Worm (Caenorhabditis elegans) whole organism, young adult: ENCODE data around the gene T27E7.9.

Experiments used
- B0019.2 ChIP-seq: fragments of 200-800 bp; sonication (Bioruptor generic); conservative IDR thresholded peaks from 2 replicates; pipeline ENCODE4 v1.3.6; 2022; ENCODE audit warnings: missing genetic modification reagents, missing genetic modification characterization, missing compliant biosample characterization
- D2030.7 ChIP-seq: fragments of 200-800 bp; sonication (Bioruptor generic); IDR thresholded peaks from 2 replicates; pipeline ENCODE4 v1.3.6; 2022; ENCODE audit warnings: missing genetic modification reagents, missing genetic modification characterization, missing compliant biosample characterization
- F33H1.4 ChIP-seq: fragments of 200-800 bp; sonication (Bioruptor generic); IDR thresholded peaks from 2 replicates; pipeline ENCODE4 v1.3.6; 2022; ENCODE audit warnings: missing genetic modification reagents, missing genetic modification characterization, missing compliant biosample characterization
- F52B5.7 ChIP-seq: sonication (generic microtip); optimal IDR thresholded peaks from 2 replicates; lab custom pipeline; 2016; ENCODE audit warnings: mild to moderate bottlenecking, missing genetic modification characterization, missing compliant biosample characterization
- F57C9.4 ChIP-seq: sonication (generic microtip); optimal IDR thresholded peaks from 2 replicates; lab custom pipeline; 2017; ENCODE audit warnings: mild to moderate bottlenecking, missing genetic modification characterization, missing compliant biosample characterization
- T26A5.8 ChIP-seq: sonication (generic microtip); optimal IDR thresholded peaks from 2 replicates; lab custom pipeline; 2016; ENCODE audit warnings: missing genetic modification characterization, missing compliant biosample characterization
- Y79H2A.3 ChIP-seq: fragments of 200-800 bp; sonication (Bioruptor generic); conservative IDR thresholded peaks from 2 replicates; pipeline ENCODE4 v1.3.6; 2022; ENCODE audit warnings: missing genetic modification reagents, missing genetic modification characterization, missing compliant biosample characterization
- Y95B8A.8 ChIP-seq: fragments of 200-800 bp; sonication (Bioruptor generic); IDR thresholded peaks from 2 replicates; pipeline ENCODE4 v1.3.6; 2022; ENCODE audit warnings: missing genetic modification reagents, missing genetic modification characterization, missing compliant biosample characterization
- ZK185.1 ChIP-seq: sonication (generic microtip); optimal IDR thresholded peaks from 2 replicates; lab custom pipeline; 2016; ENCODE audit warnings: mild to moderate bottlenecking, missing genetic modification characterization, missing compliant biosample characterization; ENCODE audit not compliant: poor library complexity, severe bottlenecking
- ama-1 ChIP-seq, 3 experiments: fragments of 150-350 bp in 1 of 3; sonication (generic microtip) in 2 of 3; optimal IDR thresholded peaks; 2 replicates each; lab custom pipeline; 2014 to 2018; ENCODE audit warnings: missing biosample characterization in 2 of 3, missing genetic modification characterization in 2 of 3, missing genetic modification reagents in 2 of 3
- aptf-3 ChIP-seq: fragments of 200-800 bp; sonication (Bioruptor generic); IDR thresholded peaks from 2 replicates; pipeline ENCODE4 v1.3.6; 2022; ENCODE audit warnings: missing genetic modification characterization, missing compliant biosample characterization
- attf-6 ChIP-seq: fragments of 200-800 bp; sonication (Bioruptor generic); IDR thresholded peaks from 2 replicates; pipeline ENCODE4 v1.3.6; 2022; ENCODE audit warnings: missing genetic modification reagents, missing genetic modification characterization, missing compliant biosample characterization
- bed-1 ChIP-seq: fragments of 200-800 bp; sonication (Bioruptor generic); IDR thresholded peaks from 2 replicates; pipeline ENCODE4 v1.3.6; 2022; ENCODE audit warnings: missing genetic modification reagents, missing genetic modification characterization, missing compliant biosample characterization
- bed-2 ChIP-seq: fragments of 200-800 bp; sonication (Bioruptor generic); IDR thresholded peaks from 2 replicates; pipeline ENCODE4 v1.3.6; 2022; ENCODE audit warnings: missing genetic modification reagents, missing genetic modification characterization, missing compliant biosample characterization
- cebp-2 ChIP-seq: fragments of 200-800 bp; sonication (Bioruptor generic); IDR thresholded peaks from 2 replicates; pipeline ENCODE4 v1.3.6; 2022; ENCODE audit warnings: missing genetic modification characterization, missing compliant biosample characterization
- ceh-100 ChIP-seq: fragments of 200-800 bp; sonication (Bioruptor generic); IDR thresholded peaks from 2 replicates; pipeline ENCODE4 v1.3.6; 2022; ENCODE audit warnings: missing genetic modification reagents, missing genetic modification characterization, missing compliant biosample characterization
- ceh-79 ChIP-seq: sonication (generic microtip); optimal IDR thresholded peaks from 2 replicates; lab custom pipeline; 2017; ENCODE audit warnings: mild to moderate bottlenecking, missing genetic modification characterization, missing compliant biosample characterization
- ceh-91 ChIP-seq: fragments of 200-800 bp; sonication (Bioruptor generic); IDR thresholded peaks from 2 replicates; pipeline ENCODE4 v1.3.6; 2022; ENCODE audit warnings: missing genetic modification reagents, missing genetic modification characterization, missing compliant biosample characterization
- chd-7 ChIP-seq: sonication (generic microtip); optimal IDR thresholded peaks from 2 replicates; lab custom pipeline; 2016; ENCODE audit warnings: mild to moderate bottlenecking, missing genetic modification characterization, moderate library complexity, missing compliant biosample characterization
- dpl-1 ChIP-seq: fragments of 150-350 bp; optimal IDR thresholded peaks from 2 replicates; lab custom pipeline; 2014; ENCODE audit warnings: missing biosample characterization, missing genetic modification reagents, missing genetic modification characterization
- efl-1 ChIP-seq: fragments of 150-350 bp; optimal IDR thresholded peaks from 2 replicates; lab custom pipeline; 2014; ENCODE audit warnings: missing biosample characterization, missing genetic modification reagents, missing genetic modification characterization
- egl-18 ChIP-seq: fragments of 200-800 bp; sonication (Bioruptor generic); IDR thresholded peaks from 2 replicates; pipeline ENCODE4 v1.3.6; 2022; ENCODE audit warnings: missing genetic modification reagents, missing genetic modification characterization, missing compliant biosample characterization
- egl-44 ChIP-seq: fragments of 200-800 bp; sonication (Bioruptor generic); IDR thresholded peaks from 2 replicates; pipeline ENCODE4 v1.3.6; 2022; ENCODE audit warnings: missing genetic modification reagents, missing genetic modification characterization, missing compliant biosample characterization
- egrh-3 ChIP-seq: fragments of 200-800 bp; sonication (Bioruptor generic); IDR thresholded peaks from 2 replicates; pipeline ENCODE4 v1.3.6; 2022; ENCODE audit warnings: missing genetic modification reagents, missing genetic modification characterization, missing compliant biosample characterization
- gei-17 ChIP-seq: fragments of 200-800 bp; sonication (Bioruptor generic); optimal IDR thresholded peaks from 2 replicates; lab custom pipeline; 2018; ENCODE audit warnings: mild to moderate bottlenecking, missing genetic modification characterization, missing compliant biosample characterization
- hmg-1.2 ChIP-seq: fragments of 200-800 bp; sonication (Bioruptor generic); IDR thresholded peaks from 2 replicates; pipeline ENCODE4 v1.3.6; 2022; ENCODE audit warnings: missing genetic modification reagents, missing genetic modification characterization, missing compliant biosample characterization
- let-607 ChIP-seq, 2 experiments: fragments of 200-800 bp in 1 of 2; sonication (Bioruptor generic) in 1 of 2; sonication (generic microtip) in 1 of 2; optimal IDR thresholded peaks; 2 replicates each; lab custom pipeline; 2016 to 2018; ENCODE audit warnings: mild to moderate bottlenecking in 2 of 2, missing compliant biosample characterization in 2 of 2, missing genetic modification characterization in 2 of 2, moderate library complexity in 2 of 2, missing genotype in 1 of 2
- lin-54 ChIP-seq: fragments of 200-800 bp; sonication (Bioruptor generic); optimal IDR thresholded peaks from 2 replicates; lab custom pipeline; 2018; ENCODE audit warnings: mild to moderate bottlenecking, missing genetic modification characterization, missing compliant biosample characterization
- lsy-27 ChIP-seq: sonication (generic microtip); optimal IDR thresholded peaks from 2 replicates; lab custom pipeline; 2017; ENCODE audit warnings: missing genetic modification characterization, mild to moderate bottlenecking, missing compliant biosample characterization, antibody characterized with exemption, missing genotype, borderline replicate concordance; ENCODE audit not compliant: insufficient read depth
- madf-10 ChIP-seq: sonication (generic microtip); optimal IDR thresholded peaks from 2 replicates; lab custom pipeline; 2016; ENCODE audit warnings: mild to moderate bottlenecking, missing genetic modification characterization, missing compliant biosample characterization
- madf-3 ChIP-seq: fragments of 200-800 bp; sonication (Bioruptor generic); IDR thresholded peaks from 2 replicates; pipeline ENCODE4 v1.3.6; 2022; ENCODE audit warnings: missing genetic modification reagents, missing genetic modification characterization, missing compliant biosample characterization
- mel-28 ChIP-seq: sonication (generic microtip); optimal IDR thresholded peaks from 2 replicates; lab custom pipeline; 2016; ENCODE audit warnings: borderline replicate concordance, mild to moderate bottlenecking, missing genetic modification characterization, missing compliant biosample characterization
- mes-4 ChIP-seq: sonication (generic microtip); optimal IDR thresholded peaks from 2 replicates; lab custom pipeline; 2016; ENCODE audit warnings: missing genotype, missing genetic modification characterization, missing compliant biosample characterization
- nhr-80 ChIP-seq: sonication (generic microtip); optimal IDR thresholded peaks from 2 replicates; lab custom pipeline; 2016; ENCODE audit warnings: missing genetic modification characterization, missing compliant biosample characterization
- rec-8 ChIP-seq, 2 experiments: sonication (generic microtip); optimal IDR thresholded peaks; 2 replicates each; lab custom pipeline; 2016; ENCODE audit warnings: mild to moderate bottlenecking in 2 of 2, missing genetic modification characterization in 2 of 2, missing genetic modification reagents in 2 of 2, missing genotype in 2 of 2, missing biosample characterization in 1 of 2, missing compliant biosample characterization in 1 of 2, moderate library complexity in 1 of 2
- repo-1 ChIP-seq: sonication (generic microtip); optimal IDR thresholded peaks from 2 replicates; lab custom pipeline; 2017; ENCODE audit warnings: mild to moderate bottlenecking, missing genetic modification characterization, missing compliant biosample characterization
- snpc-1.1 ChIP-seq: sonication (generic microtip); optimal IDR thresholded peaks from 2 replicates; lab custom pipeline; 2017; ENCODE audit warnings: missing genetic modification characterization, mild to moderate bottlenecking, missing compliant biosample characterization, antibody characterized with exemption, moderate library complexity, missing genotype, missing genetic modification reagents; ENCODE audit not compliant: insufficient read depth
- snpc-4 ChIP-seq, 5 experiments: fragments of 150-350 bp in 1 of 5; sonication (generic microtip) in 4 of 5; optimal IDR thresholded peaks; 2 replicates each; lab custom pipeline; 2014 to 2018; ENCODE audit warnings: missing genetic modification characterization in 5 of 5, missing biosample characterization in 3 of 5, antibody characterized with exemption in 2 of 5, mild to moderate bottlenecking in 2 of 5, missing compliant biosample characterization in 2 of 5, missing genotype in 2 of 5, moderate library complexity in 2 of 5, missing genetic modification reagents in 1 of 5
- sptf-2 ChIP-seq: fragments of 200-800 bp; sonication (Bioruptor generic); optimal IDR thresholded peaks from 2 replicates; lab custom pipeline; 2018; ENCODE audit warnings: mild to moderate bottlenecking, missing genetic modification characterization, missing compliant biosample characterization
- tbp1 ChIP-seq: fragments of 200-800 bp; sonication (Bioruptor generic); optimal IDR thresholded peaks from 2 replicates; lab custom pipeline; 2018; ENCODE audit warnings: mild to moderate bottlenecking, missing genetic modification characterization, missing compliant biosample characterization
- unc-130 ChIP-seq: sonication (generic microtip); optimal IDR thresholded peaks from 2 replicates; lab custom pipeline; 2016; ENCODE audit warnings: missing genetic modification reagents, missing genetic modification characterization, missing compliant biosample characterization
- zim-3 ChIP-seq: sonication (generic microtip); optimal IDR thresholded peaks from 2 replicates; lab custom pipeline; 2017; ENCODE audit warnings: mild to moderate bottlenecking, missing genetic modification characterization, moderate library complexity, missing compliant biosample characterization
- ztf-25 ChIP-seq: fragments of 200-800 bp; sonication (Bioruptor generic); IDR thresholded peaks from 2 replicates; pipeline ENCODE4 v1.3.6; 2022; ENCODE audit warnings: missing genetic modification reagents, missing genetic modification characterization, missing compliant biosample characterization
- ztf-26 ChIP-seq: sonication (generic microtip); optimal IDR thresholded peaks from 2 replicates; lab custom pipeline; 2017; ENCODE audit warnings: missing genetic modification characterization, missing compliant biosample characterization

T27E7.9 gene

ce11 chrIV:14580939-14581338 lies 31.7 kb upstream of the T27E7.9 start, which contains the start of gene irld-18:
irld-18 (minus strand) TSS chrIV:14581039.
- TF ChIP-seq B0019.2 (GFP tag; lab: Robert Waterston, UW) (no peak), mes-4 (tag; lab: Kevin White, UChicago) (no peak), D2030.7 (GFP tag; lab: Robert Waterston, UW) (no peak), ceh-79 (tag; lab: Kevin White, UChicago) (no peak), lsy-27 (tag; lab: Kevin White, UChicago) (no peak), rec-8 (tag; optimal IDR thresholded peaks at IDR 0.05; lab: Kevin White, UChicago) (no peak), ceh-100 (no peak), zim-3 (tag; lab: Kevin White, UChicago) (no peak), snpc-1.1 (no peak), Y95B8A.8 (GFP tag; lab: Robert Waterston, UW) (no peak), sptf-2 (GFP tag; lab: Kevin White, UChicago) (no peak), Y79H2A.3 (GFP tag; lab: Robert Waterston, UW) (no peak), ama-1 (optimal IDR thresholded peaks at IDR 0.05; lab: Kevin White, UChicago) (no peak), ama-1 (GFP tag; optimal IDR thresholded peaks at IDR 0.05; lab: Kevin White, UChicago) (no peak), aptf-3 (no peak), repo-1 (tag; lab: Kevin White, UChicago) (no peak), bed-2 (no peak)

ce11 chrIV:14578650-14579193 lies 29.5 kb upstream of the T27E7.9 start, which contains the start of gene Y57G11B.8:
Y57G11B.8 (minus strand) TSS chrIV:14578700.
- TF ChIP-seq efl-1, result no peak
- no peak for TF ChIP-seq snpc-4 (GFP tag; optimal IDR thresholded peaks at IDR 0.05; lab: Kevin White, UChicago)
- peak in 1 of 4 experiments; percentile 52 for TF ChIP-seq snpc-4 (tag; optimal IDR thresholded peaks at IDR 0.05; lab: Kevin White, UChicago)
- TF ChIP-seq lin-54, result no peak
- no peak for TF ChIP-seq F57C9.4
- TF ChIP-seq ceh-91, result no peak
- TF ChIP-seq repo-1 (tag; lab: Kevin White, UChicago), result no peak
- TF ChIP-seq gei-17 (GFP tag; lab: Kevin White, UChicago), result no peak
- TF ChIP-seq unc-130 (GFP tag; lab: Kevin White, UChicago), result no peak
- TF ChIP-seq attf-6 (GFP tag; lab: Robert Waterston, UW), result peak; percentile 40; the same call in 1 of the 2 replicates
- no peak for TF ChIP-seq bed-1 (GFP tag; lab: Robert Waterston, UW)
- TF ChIP-seq, all 124 proteins: peak for 2

- TF ChIP-seq nhr-80 (tag; lab: Kevin White, UChicago) (no peak), madf-3 (GFP tag; lab: Robert Waterston, UW) (no peak), dpl-1 (no peak), ztf-25 (GFP tag; lab: Robert Waterston, UW) (0 out of 2 replicates have a peak, but pooled peaks have one; percentile 69), tbp1 (GFP tag; lab: Kevin White, UChicago) (peak; percentile 96), egl-44 (GFP tag; lab: Robert Waterston, UW) (no peak), egl-18 (GFP tag; lab: Robert Waterston, UW) (no peak), hmg-1.2 (GFP tag; lab: Robert Waterston, UW) (peak; percentile 58), let-607 (tag; optimal IDR thresholded peaks at IDR 0.05; lab: Kevin White, UChicago) (peak in 1 of 2 experiments; percentile 20), mel-28 (tag; lab: Kevin White, UChicago) (no peak), madf-10 (tag; lab: Kevin White, UChicago) (peak; percentile 38), efl-1 (no peak), chd-7 (no peak), F52B5.7 (tag; lab: Kevin White, UChicago) (no peak), gei-17 (GFP tag; lab: Kevin White, UChicago) (no peak), cebp-2 (GFP tag; lab: Robert Waterston, UW) (0 out of 2 replicates have a peak, but pooled peaks have one; percentile 64), T26A5.8 (no peak), F33H1.4 (GFP tag; lab: Robert Waterston, UW) (0 out of 2 replicates have a peak, but pooled peaks have one; percentile 16), ZK185.1 (tag; lab: Kevin White, UChicago) (peak; percentile 36), ceh-100 (no peak), egrh-3 (peak; percentile 55; the same call in 1 of the 2 replicates), Y79H2A.3 (GFP tag; lab: Robert Waterston, UW) (no peak), ztf-26 (tag; lab: Kevin White, UChicago) (no peak)
These were observed 27.3 kb upstream of the T27E7.9 start for ce11 chrIV:14576471-14576870.
